Worm (Caenorhabditis elegans) whole organism, mixed stage, embryonic: ENCODE measurements around the gene vrk-1.

ENCODE experiments used
- M03D4.4 ChIP-seq: sonication (generic microtip); optimal IDR thresholded peaks from 2 replicates; lab custom pipeline; 2017; ENCODE audit warnings: mild to moderate bottlenecking, missing genetic modification characterization, missing compliant biosample characterization
- bed-3 ChIP-seq: fragments of 200-800 bp; sonication (Bioruptor generic); optimal IDR thresholded peaks from 3 replicates; lab custom pipeline; 2018; ENCODE audit warnings: mild to moderate bottlenecking, missing genetic modification characterization, moderate library complexity, missing compliant biosample characterization
- blmp-1 ChIP-seq: fragments of 150-350 bp; optimal IDR thresholded peaks from 2 replicates; lab custom pipeline; 2014; ENCODE audit warnings: missing biosample characterization, missing genetic modification characterization
- ceh-39 ChIP-seq: fragments of 150-350 bp; optimal IDR thresholded peaks from 2 replicates; lab custom pipeline; 2014; ENCODE audit warnings: missing biosample characterization, missing genetic modification characterization
- ceh-43 ChIP-seq: fragments of 200-800 bp; sonication (Bioruptor generic); optimal IDR thresholded peaks from 2 replicates; lab custom pipeline; 2018; ENCODE audit warnings: mild to moderate bottlenecking, missing genetic modification characterization, moderate library complexity, missing compliant biosample characterization
- ceh-83 ChIP-seq: fragments of 200-800 bp; sonication (Bioruptor generic); optimal IDR thresholded peaks from 2 replicates; lab custom pipeline; 2018; ENCODE audit warnings: mild to moderate bottlenecking, missing genetic modification characterization, missing compliant biosample characterization
- cnd-1 ChIP-seq: fragments of 200-800 bp; sonication (Bioruptor generic); optimal IDR thresholded peaks from 2 replicates; lab custom pipeline; 2018; ENCODE audit warnings: mild to moderate bottlenecking, missing genetic modification characterization, missing compliant biosample characterization
- drap-1 ChIP-seq: fragments of 200-800 bp; sonication (Bioruptor generic); optimal IDR thresholded peaks from 3 replicates; lab custom pipeline; 2018; ENCODE audit warnings: mild to moderate bottlenecking, missing genetic modification characterization, missing compliant biosample characterization
- elt-3 ChIP-seq: fragments of 150-350 bp; optimal IDR thresholded peaks from 2 replicates; lab custom pipeline; 2014; ENCODE audit warnings: missing biosample characterization, missing genetic modification characterization
- flh-1 ChIP-seq: fragments of 200-800 bp; sonication (Bioruptor generic); optimal IDR thresholded peaks from 2 replicates; lab custom pipeline; 2018; ENCODE audit warnings: mild to moderate bottlenecking, missing genetic modification characterization, moderate library complexity, missing compliant biosample characterization
- ham-2 ChIP-seq: fragments of 200-800 bp; sonication (Bioruptor generic); optimal IDR thresholded peaks from 2 replicates; lab custom pipeline; 2018; ENCODE audit warnings: mild to moderate bottlenecking, missing genetic modification characterization, missing compliant biosample characterization
- hlh-1 ChIP-seq: fragments of 150-350 bp; optimal IDR thresholded peaks from 2 replicates; lab custom pipeline; 2014; ENCODE audit warnings: missing biosample characterization, missing genetic modification reagents, missing genetic modification characterization
- lin-13 ChIP-seq: fragments of 150-350 bp; optimal IDR thresholded peaks from 2 replicates; lab custom pipeline; 2014; ENCODE audit warnings: missing biosample characterization, missing genetic modification characterization
- lin-32 ChIP-seq: fragments of 200-800 bp; sonication (Bioruptor generic); optimal IDR thresholded peaks from 2 replicates; lab custom pipeline; 2018; ENCODE audit warnings: mild to moderate bottlenecking, missing genetic modification characterization, missing compliant biosample characterization
- lsy-2 ChIP-seq: fragments of 150-350 bp; optimal IDR thresholded peaks from 2 replicates; lab custom pipeline; 2014; ENCODE audit warnings: missing biosample characterization, missing genetic modification characterization
- mab-5 ChIP-seq: fragments of 150-350 bp; optimal IDR thresholded peaks from 2 replicates; lab custom pipeline; 2014; ENCODE audit warnings: missing biosample characterization, missing genetic modification characterization
- mls-2 ChIP-seq: sonication (generic microtip); optimal IDR thresholded peaks from 2 replicates; lab custom pipeline; 2016; ENCODE audit warnings: mild to moderate bottlenecking, missing genetic modification characterization, moderate library complexity, missing compliant biosample characterization
- nhr-2 ChIP-seq: fragments of 150-350 bp; optimal IDR thresholded peaks from 2 replicates; lab custom pipeline; 2014; ENCODE audit warnings: missing biosample characterization, missing genetic modification characterization
- nhr-237 ChIP-seq: fragments of 150-350 bp; optimal IDR thresholded peaks from 2 replicates; lab custom pipeline; 2014; ENCODE audit warnings: missing biosample characterization, missing genetic modification characterization
- nhr-28 ChIP-seq: fragments of 150-350 bp; optimal IDR thresholded peaks from 2 replicates; lab custom pipeline; 2014; ENCODE audit warnings: missing biosample characterization, missing genetic modification characterization
- nhr-76 ChIP-seq: sonication (generic microtip); optimal IDR thresholded peaks from 2 replicates; lab custom pipeline; 2017; ENCODE audit warnings: missing biosample characterization, missing genetic modification characterization
- pha-4 ChIP-seq: fragments of 150-350 bp; optimal IDR thresholded peaks from 2 replicates; lab custom pipeline; 2018; ENCODE audit warnings: missing biosample characterization, missing genetic modification reagents, missing genetic modification characterization
- sem-2 ChIP-seq: fragments of 200-800 bp; sonication (Bioruptor generic); optimal IDR thresholded peaks from 2 replicates; lab custom pipeline; 2018; ENCODE audit warnings: mild to moderate bottlenecking, missing genetic modification characterization, missing compliant biosample characterization
- snpc-4 ChIP-seq: fragments of 150-350 bp; optimal IDR thresholded peaks from 2 replicates; lab custom pipeline; 2014; ENCODE audit warnings: missing biosample characterization, missing genetic modification characterization
- sptf-1 ChIP-seq: sonication (generic microtip); optimal IDR thresholded peaks from 2 replicates; lab custom pipeline; 2017; ENCODE audit warnings: mild to moderate bottlenecking, missing genetic modification characterization, moderate library complexity, missing compliant biosample characterization
- tbx-8 ChIP-seq: fragments of 200-800 bp; sonication (Bioruptor generic); optimal IDR thresholded peaks from 2 replicates; lab custom pipeline; 2018; ENCODE audit warnings: mild to moderate bottlenecking, missing genetic modification characterization, moderate library complexity, missing compliant biosample characterization
- unc-120 ChIP-seq: sonication (generic microtip); optimal IDR thresholded peaks from 2 replicates; lab custom pipeline; 2017; ENCODE audit warnings: missing genetic modification characterization, missing compliant biosample characterization; ENCODE audit not compliant: poor library complexity, severe bottlenecking
- unc-39 ChIP-seq: fragments of 150-350 bp; optimal IDR thresholded peaks from 2 replicates; lab custom pipeline; 2014; ENCODE audit warnings: missing biosample characterization, missing genetic modification characterization
- unc-62 ChIP-seq: fragments of 150-350 bp; optimal IDR thresholded peaks from 2 replicates; lab custom pipeline; 2014; ENCODE audit warnings: missing biosample characterization, missing genetic modification reagents, missing genetic modification characterization
- zip-8 ChIP-seq: fragments of 150-350 bp; optimal IDR thresholded peaks from 2 replicates; lab custom pipeline; 2014; ENCODE audit warnings: missing biosample characterization, missing genetic modification characterization
- ztf-11 ChIP-seq: fragments of 150-350 bp; optimal IDR thresholded peaks from 2 replicates; lab custom pipeline; 2014; ENCODE audit warnings: missing biosample characterization, missing genetic modification characterization

Gene vrk-1

ce11 chrII:5933133-5933532, 11.4 kb downstream of the vrk-1 start (continued):
- no peak for TF ChIP-seq ceh-83 (GFP tag; lab: Kevin White, UChicago)
- TF ChIP-seq sptf-1 (tag; lab: Kevin White, UChicago) = peak; percentile 24

- no peak for TF ChIP-seq nhr-28 (tag; lab: Kevin White, UChicago)
- TF ChIP-seq sptf-1 (tag; lab: Kevin White, UChicago) = no peak
- no peak for TF ChIP-seq snpc-4 (tag; lab: Kevin White, UChicago)
- peak; percentile 63 for TF ChIP-seq hlh-1 (tag; lab: Kevin White, UChicago)
- TF ChIP-seq mls-2 (tag; lab: Kevin White, UChicago) = no peak
- TF ChIP-seq nhr-76 (tag; lab: Kevin White, UChicago) = no peak
- TF ChIP-seq unc-62 (GFP tag; lab: Kevin White, UChicago) = peak; percentile 70
These were observed 12.2 kb downstream of the vrk-1 start for ce11 chrII:5933962-5934422.

ce11 chrII:5936009-5936408, 14.2 kb downstream of the vrk-1 start:
- TF ChIP-seq sem-2 (GFP tag; lab: Kevin White, UChicago) (no peak), lin-32 (GFP tag; lab: Kevin White, UChicago) (no peak), sptf-1 (tag; lab: Kevin White, UChicago) (no peak), nhr-76 (tag; lab: Kevin White, UChicago) (no peak), drap-1 (GFP tag; lab: Kevin White, UChicago) (no peak), zip-8 (tag; lab: Kevin White, UChicago) (no peak), unc-120 (tag; lab: Kevin White, UChicago) (no peak)

- TF ChIP-seq ceh-39 (tag; lab: Kevin White, UChicago) (no peak), lin-13 (tag; lab: Kevin White, UChicago) (no peak), nhr-28 (tag; lab: Kevin White, UChicago) (no peak)
These were observed 19.0 kb downstream of the vrk-1 start, which contains the start of gene F28B12.6 for ce11 chrII:5940815-5941214. Gene F28B12.6 (plus strand): TSS chrII:5940863.

- TF ChIP-seq pha-4 (tag; lab: Kevin White, UChicago) (no peak), drap-1 (GFP tag; lab: Kevin White, UChicago) (no peak), unc-39 (no peak), ztf-11 (tag; lab: Kevin White, UChicago) (no peak), unc-62 (GFP tag; lab: Kevin White, UChicago) (no peak)
These were observed 20.8 kb downstream of the vrk-1 start, which contains the start of gene F28B12.1 for ce11 chrII:5942593-5942992. Gene F28B12.1 (plus strand): TSS chrII:5942927.

- TF ChIP-seq ceh-83 (GFP tag; lab: Kevin White, UChicago) (no peak), nhr-237 (tag; lab: Kevin White, UChicago) (no peak), cnd-1 (no peak), mab-5 (tag; lab: Kevin White, UChicago) (no peak), lin-32 (GFP tag; lab: Kevin White, UChicago) (no peak), snpc-4 (tag; lab: Kevin White, UChicago) (no peak), sptf-1 (tag; lab: Kevin White, UChicago) (no peak), blmp-1 (tag; lab: Kevin White, UChicago) (no peak), nhr-2 (tag; lab: Kevin White, UChicago) (no peak), ceh-43 (no peak), lsy-2 (tag; lab: Kevin White, UChicago) (no peak), bed-3 (GFP tag; lab: Kevin White, UChicago) (no peak), pha-4 (tag; lab: Kevin White, UChicago) (no peak), nhr-76 (tag; lab: Kevin White, UChicago) (no peak), sem-2 (GFP tag; lab: Kevin White, UChicago) (no peak), M03D4.4 (tag; lab: Kevin White, UChicago) (no peak), ceh-39 (tag; lab: Kevin White, UChicago) (no peak)
These were observed 22.5 kb downstream of the vrk-1 start, which contains the start of gene B0034.2 for ce11 chrII:5944268-5944667. Gene B0034.2 (minus strand): TSS chrII:5944368.

ce11 chrII:5945818-5946217, 24.1 kb downstream of the vrk-1 start:
- TF ChIP-seq mls-2 (tag; lab: Kevin White, UChicago) (no peak), drap-1 (GFP tag; lab: Kevin White, UChicago) (no peak), tbx-8 (GFP tag; lab: Kevin White, UChicago) (no peak), M03D4.4 (tag; lab: Kevin White, UChicago) (no peak), hlh-1 (tag; lab: Kevin White, UChicago) (no peak), unc-120 (tag; lab: Kevin White, UChicago) (no peak), elt-3 (tag; lab: Kevin White, UChicago) (no peak), lin-13 (tag; lab: Kevin White, UChicago) (no peak), ceh-43 (no peak), ceh-83 (GFP tag; lab: Kevin White, UChicago) (no peak), flh-1 (GFP tag; lab: Kevin White, UChicago) (no peak), ham-2 (GFP tag; lab: Kevin White, UChicago) (no peak), ztf-11 (tag; lab: Kevin White, UChicago) (no peak)
